Worm (Caenorhabditis elegans) whole organism, L4 larva: ENCODE measurements around the gene M01F1.8.
"Not testable (repeated sequence)": the region's sequence is repeated elsewhere in the genome, so short reads cannot be mapped to it uniquely, and the experiment has no call there.

Experiments
- F26F4.8 ChIP-seq: fragments of 200-800 bp; sonication (Bioruptor generic); conservative IDR thresholded peaks from 2 replicates; pipeline ENCODE4 v1.3.6; 2022; ENCODE audit warnings: missing genetic modification characterization, missing compliant biosample characterization
- F49E8.2 ChIP-seq: sonication (generic microtip); optimal IDR thresholded peaks from 2 replicates; lab custom pipeline; 2016; ENCODE audit warnings: missing compliant biosample characterization, mild to moderate bottlenecking, missing genetic modification characterization, borderline replicate concordance
- Y105C5A.15 ChIP-seq: fragments of 200-800 bp; sonication (Bioruptor generic); IDR thresholded peaks from 2 replicates; pipeline ENCODE4 v1.3.6; 2022; ENCODE audit warnings: missing genetic modification characterization, missing compliant biosample characterization
- Y5F2A.4 ChIP-seq: fragments of 200-800 bp; sonication (Bioruptor generic); optimal IDR thresholded peaks from 2 replicates; lab custom pipeline; 2018; ENCODE audit warnings: mild to moderate bottlenecking, missing genetic modification characterization, missing compliant biosample characterization
- aha-1 ChIP-seq: fragments of 150-350 bp; peaks from one replicate; lab custom pipeline; 2014; ENCODE audit warnings: missing biosample characterization, missing genetic modification characterization
- ceh-62 ChIP-seq: sonication (generic microtip); optimal IDR thresholded peaks from 2 replicates; lab custom pipeline; 2017; ENCODE audit warnings: missing biosample characterization, missing genetic modification characterization
- ceh-82 ChIP-seq: sonication (generic microtip); optimal IDR thresholded peaks from 2 replicates; lab custom pipeline; 2017; ENCODE audit warnings: missing biosample characterization, missing genetic modification characterization
- ctbp-1 ChIP-seq: fragments of 200-800 bp; sonication (Bioruptor generic); IDR thresholded peaks from 2 replicates; pipeline ENCODE4 v1.3.6; 2022; ENCODE audit warnings: missing genetic modification reagents, missing genetic modification characterization, missing compliant biosample characterization
- daf-12 ChIP-seq: fragments of 150-350 bp; optimal IDR thresholded peaks from 2 replicates; lab custom pipeline; 2014; ENCODE audit warnings: missing biosample characterization, missing genetic modification reagents, missing genetic modification characterization
- daf-16 ChIP-seq, 3 experiments: sonication (generic microtip); optimal IDR thresholded peaks; 2 replicates each; lab custom pipeline; 2016 to 2017; ENCODE audit warnings: missing genetic modification characterization in 3 of 3, missing genetic modification reagents in 3 of 3, mild to moderate bottlenecking in 2 of 3, missing compliant biosample characterization in 2 of 3, missing biosample characterization in 1 of 3, moderate library complexity in 1 of 3
- egl-27 ChIP-seq: sonication (generic microtip); optimal IDR thresholded peaks from 3 replicates; lab custom pipeline; 2017; ENCODE audit warnings: missing biosample characterization, missing genetic modification reagents, missing genetic modification characterization
- hmg-1.1 ChIP-seq: fragments of 200-800 bp; sonication (Bioruptor generic); IDR thresholded peaks from 2 replicates; pipeline ENCODE4 v1.3.6; 2022; ENCODE audit warnings: missing genetic modification reagents, missing genetic modification characterization, missing compliant biosample characterization
- lin-13 ChIP-seq: fragments of 150-350 bp; optimal IDR thresholded peaks from 2 replicates; lab custom pipeline; 2014; ENCODE audit warnings: missing biosample characterization, missing genetic modification reagents, missing genetic modification characterization
- lin-38 ChIP-seq: fragments of 200-800 bp; sonication (Bioruptor generic); IDR thresholded peaks from 2 replicates; pipeline ENCODE4 v1.3.6; 2022; ENCODE audit warnings: missing genetic modification reagents, missing genetic modification characterization, missing compliant biosample characterization
- lin-39 ChIP-seq: fragments of 150-350 bp; optimal IDR thresholded peaks from 2 replicates; lab custom pipeline; 2014; ENCODE audit warnings: missing biosample characterization, missing genetic modification reagents, missing genetic modification characterization
- madf-5 ChIP-seq, 2 experiments: fragments of 200-800 bp; sonication (Bioruptor generic); IDR thresholded peaks; 2 replicates each; pipeline ENCODE4 v1.3.6; 2022; ENCODE audit warnings: missing compliant biosample characterization in 2 of 2, missing genetic modification characterization in 2 of 2
- madf-9 ChIP-seq: fragments of 200-800 bp; sonication (Bioruptor generic); conservative IDR thresholded peaks from 2 replicates; pipeline ENCODE4 v1.3.6; 2022; ENCODE audit warnings: missing genetic modification reagents, missing genetic modification characterization, missing compliant biosample characterization
- nhr-102 ChIP-seq: sonication (generic microtip); optimal IDR thresholded peaks from 2 replicates; lab custom pipeline; 2016; ENCODE audit warnings: mild to moderate bottlenecking, missing genetic modification characterization, moderate library complexity, missing compliant biosample characterization
- nhr-11 ChIP-seq: fragments of 150-350 bp; optimal IDR thresholded peaks from 2 replicates; lab custom pipeline; 2014; ENCODE audit warnings: missing biosample characterization, missing genetic modification characterization
- set-16 ChIP-seq: fragments of 200-800 bp; sonication (Bioruptor generic); IDR thresholded peaks from 2 replicates; pipeline ENCODE4 v1.3.6; 2022; ENCODE audit warnings: missing genetic modification reagents, missing genetic modification characterization, missing compliant biosample characterization
- tag-97 ChIP-seq: fragments of 200-800 bp; sonication (Bioruptor generic); IDR thresholded peaks from 2 replicates; pipeline ENCODE4 v1.3.6; 2022; ENCODE audit warnings: missing genetic modification characterization, missing compliant biosample characterization
- unc-62 ChIP-seq, 3 experiments: fragments of 150-350 bp in 1 of 3; sonication (generic microtip); optimal IDR thresholded peaks in 2 of 3; peaks in 1 of 3; 1 replicate in 1 of 3; 2 replicates in 2 of 3; lab custom pipeline; 2014 to 2017; ENCODE audit warnings: missing biosample characterization in 3 of 3, missing genetic modification characterization in 3 of 3, missing genetic modification reagents in 3 of 3, missing genotype in 1 of 3
- zip-2 ChIP-seq: fragments of 150-350 bp; optimal IDR thresholded peaks from 2 replicates; lab custom pipeline; 2014; ENCODE audit warnings: missing biosample characterization, missing genetic modification characterization

Gene M01F1.8

DNA sequence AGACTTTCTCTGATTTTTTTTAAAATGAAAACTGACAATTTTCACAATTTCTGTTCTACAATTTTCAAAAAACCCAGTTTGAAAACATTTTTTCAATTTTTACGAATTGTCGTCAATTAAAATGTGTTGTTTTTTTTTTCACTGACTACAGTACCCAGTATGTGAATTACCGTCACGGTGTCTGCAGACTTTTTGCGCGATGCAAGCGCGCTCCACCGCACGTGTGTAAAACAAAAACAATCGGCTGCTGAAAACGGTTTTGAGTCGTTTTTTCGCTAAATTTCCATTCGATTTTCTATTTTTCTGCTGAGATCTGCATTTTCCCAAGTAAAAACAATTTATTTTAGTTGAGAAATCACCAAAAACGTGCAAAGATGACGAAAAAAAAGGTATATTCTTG lies 46.1 kb downstream of the M01F1.8 start (continued):
- peak; percentile 61 for TF ChIP-seq Y5F2A.4 (GFP tag; lab: Kevin White, UChicago)
- peak; percentile 8 for TF ChIP-seq F49E8.2
- TF ChIP-seq ctbp-1 (GFP tag; lab: Robert Waterston, UW), result peak; percentile 95
- TF ChIP-seq lin-39, result peak; percentile 73
- TF ChIP-seq ceh-62 (tag; lab: Kevin White, UChicago), result no peak
- no peak for TF ChIP-seq ceh-82
- peak; percentile 98 for TF ChIP-seq madf-9
- TF ChIP-seq hmg-1.1 (GFP tag; lab: Robert Waterston, UW), result peak; percentile 99
- TF ChIP-seq egl-27 (tag; lab: Kevin White, UChicago), result no peak
- peak; percentile 72 to 82; a peak in 2 of 4 replicates for TF ChIP-seq madf-5 (GFP tag; IDR thresholded peaks at IDR 0.05; lab: Robert Waterston, UW)
- TF ChIP-seq zip-2, result peak; percentile 89
- peak; percentile 98 for TF ChIP-seq lin-13 (GFP tag; lab: Kevin White, UChicago)
- TF ChIP-seq, all 104 proteins: peak for 80

DNA sequence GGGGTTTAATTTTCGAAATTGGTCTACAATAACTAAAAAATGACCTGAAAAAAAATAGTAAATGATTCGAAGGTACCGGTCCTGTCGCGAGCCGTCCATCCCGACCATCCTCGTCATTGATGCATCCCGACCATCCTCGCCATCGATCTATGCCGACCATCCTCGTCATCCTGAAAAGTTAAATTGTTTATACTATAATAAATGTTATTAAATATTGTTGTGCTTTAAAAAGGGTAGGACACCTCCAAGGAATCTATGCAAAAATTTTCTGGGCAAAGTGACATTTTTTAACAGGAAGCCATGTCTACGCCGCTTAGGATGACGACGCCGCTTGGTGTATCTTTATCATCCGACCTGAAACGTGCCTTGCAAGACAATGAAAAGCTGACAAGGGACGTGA lies 48.3 kb downstream of the M01F1.8 start, which contains the start of gene C34C12.1:
C34C12.1 (plus strand) TSS at position 301 of the 400 bp plus-strand sequence.
- TF ChIP-seq unc-62 (GFP tag; optimal IDR thresholded peaks at IDR 0.05 in 1 of 2; lab: Kevin White, UChicago); unc-62 (tag; optimal IDR thresholded peaks at IDR 0.05; lab: Kevin White, UChicago); nhr-11 (tag; lab: Kevin White, UChicago); Y105C5A.15 (GFP tag; lab: Robert Waterston, UW): not testable (repeated sequence)
- TF ChIP-seq, all 104 proteins: peak for 0; not testable (repeated sequence) for 104

DNA sequence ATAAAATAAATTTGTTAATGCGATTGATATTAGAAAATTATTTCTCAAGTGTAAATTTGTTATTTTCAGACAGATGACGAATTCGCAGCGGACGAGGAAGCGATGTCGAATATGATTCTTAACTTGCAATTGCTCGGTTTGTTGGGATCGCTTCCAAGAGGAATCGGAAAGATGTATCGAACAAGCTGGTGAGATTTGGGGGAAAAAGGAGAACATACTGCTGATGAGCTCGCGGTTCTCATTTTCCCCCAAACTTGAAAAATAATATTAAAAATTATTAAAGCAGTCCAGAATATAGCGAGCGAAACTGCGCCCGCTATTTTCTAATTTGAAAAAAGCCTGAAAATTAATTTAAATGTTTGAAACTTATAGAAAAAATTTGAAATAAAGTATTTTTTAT lies 48.9 kb downstream of the M01F1.8 start, which contains the start of gene C34C12.2:
C34C12.2 (plus strand) TSS at position 301 of the 400 bp plus-strand sequence.
- not testable (repeated sequence) for TF ChIP-seq F26F4.8 (GFP tag; lab: Robert Waterston, UW); nhr-102 (tag; lab: Kevin White, UChicago); daf-16 (GFP tag; optimal IDR thresholded peaks at IDR 0.05; lab: Kevin White, UChicago); daf-16 (tag; optimal IDR thresholded peaks at IDR 0.05; lab: Kevin White, UChicago)

DNA sequence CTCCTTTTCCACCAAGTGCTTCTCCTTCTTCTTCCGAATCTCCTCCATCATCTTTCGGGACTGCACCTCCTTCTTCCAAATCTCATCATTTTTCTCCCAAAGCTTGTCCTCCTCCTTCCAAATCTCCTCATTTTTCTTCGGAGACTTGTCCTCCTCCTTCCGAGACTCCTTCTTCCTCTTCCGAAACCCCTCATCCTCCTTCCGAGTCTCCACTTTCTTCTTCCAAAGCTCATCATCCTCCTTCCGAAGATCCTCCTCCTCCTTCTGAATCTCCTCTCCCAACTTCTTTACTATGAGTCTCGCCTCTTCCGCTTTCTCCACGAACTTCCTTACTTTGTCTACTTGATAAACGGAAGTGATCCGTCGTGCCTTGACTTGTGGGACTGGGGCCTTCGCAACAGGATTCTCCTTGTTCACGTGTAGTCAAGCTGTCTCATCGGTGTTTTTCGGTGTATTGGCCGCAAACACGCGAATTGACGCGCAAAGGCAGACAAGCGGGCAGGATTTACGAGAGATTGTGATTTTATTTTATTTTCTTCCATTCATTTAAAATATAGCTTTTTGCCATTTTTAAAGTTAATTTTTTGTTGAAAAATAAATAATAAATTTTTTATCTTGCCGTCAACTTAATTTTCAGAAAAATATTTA lies 49.7 kb downstream of the M01F1.8 start, which contains the start of the genes K01A11.3 and C34C12.12:
K01A11.3 (minus strand) TSS at position 51 of the 648 bp plus-strand sequence.
C34C12.12 (plus strand) TSS at position 632 of the 648 bp plus-strand sequence.
- peak; percentile 57 for TF ChIP-seq set-16 (GFP tag; lab: Robert Waterston, UW)
- no peak for TF ChIP-seq aha-1 (tag; lab: Kevin White, UChicago)
- no peak for TF ChIP-seq tag-97
- TF ChIP-seq daf-12, result no peak
- peak; percentile 61 for TF ChIP-seq lin-38 (GFP tag; lab: Robert Waterston, UW)
